Worm (Caenorhabditis elegans) whole organism, L3 larva: ENCODE measurements around the gene T22F3.12.

Experiments used
- ZK546.5 ChIP-seq: sonication (generic microtip); optimal IDR thresholded peaks from 2 replicates; lab custom pipeline; 2017; ENCODE audit warnings: missing biosample characterization, missing genetic modification characterization
- aly-2 ChIP-seq: fragments of 150-350 bp; optimal IDR thresholded peaks from 2 replicates; lab custom pipeline; 2014; ENCODE audit warnings: missing biosample characterization, missing genetic modification characterization
- ama-1 ChIP-seq: fragments of 150-350 bp; optimal IDR thresholded peaks from 2 replicates; lab custom pipeline; 2018
- ceh-16 ChIP-seq: sonication (generic microtip); optimal IDR thresholded peaks from 2 replicates; lab custom pipeline; 2017; ENCODE audit warnings: missing biosample characterization, missing genetic modification characterization
- ceh-28 ChIP-seq: fragments of 150-350 bp; optimal IDR thresholded peaks from 2 replicates; lab custom pipeline; 2014; ENCODE audit warnings: missing biosample characterization, missing genetic modification reagents, missing genetic modification characterization
- ceh-82 ChIP-seq: fragments of 150-350 bp; optimal IDR thresholded peaks from 2 replicates; lab custom pipeline; 2014; ENCODE audit warnings: missing biosample characterization, missing genetic modification characterization
- ceh-9 ChIP-seq: sonication (generic microtip); optimal IDR thresholded peaks from 2 replicates; lab custom pipeline; 2018; ENCODE audit warnings: missing biosample characterization, missing genetic modification characterization
- elt-2 ChIP-seq: sonication (generic microtip); optimal IDR thresholded peaks from 2 replicates; lab custom pipeline; 2016; ENCODE audit warnings: missing genetic modification reagents, mild to moderate bottlenecking, missing genetic modification characterization, missing compliant biosample characterization
- eor-1 ChIP-seq, 2 experiments: fragments of 150-350 bp; optimal IDR thresholded peaks; 2 replicates each; lab custom pipeline; 2014 to 2018; ENCODE audit warnings: missing biosample characterization in 2 of 2, missing genetic modification characterization in 2 of 2
- fkh-10 ChIP-seq: sonication (generic microtip); optimal IDR thresholded peaks from 2 replicates; lab custom pipeline; 2017; ENCODE audit warnings: missing biosample characterization, missing genetic modification reagents, missing genetic modification characterization
- fos-1 ChIP-seq: fragments of 150-350 bp; optimal IDR thresholded peaks from 2 replicates; lab custom pipeline; 2014; ENCODE audit warnings: missing biosample characterization, missing genetic modification characterization
- lin-15B ChIP-seq: fragments of 150-350 bp; optimal IDR thresholded peaks from 2 replicates; lab custom pipeline; 2014; ENCODE audit warnings: missing biosample characterization, missing genetic modification characterization
- lin-39 ChIP-seq: fragments of 150-350 bp; optimal IDR thresholded peaks from 2 replicates; lab custom pipeline; 2018; ENCODE audit warnings: missing biosample characterization, missing genetic modification reagents, missing genetic modification characterization
- mdl-1 ChIP-seq: fragments of 150-350 bp; optimal IDR thresholded peaks from 2 replicates; lab custom pipeline; 2014; ENCODE audit warnings: missing biosample characterization, missing genetic modification characterization
- mml-1 ChIP-seq: fragments of 150-350 bp; sonication (generic microtip); optimal IDR thresholded peaks from 3 replicates; lab custom pipeline; 2014; ENCODE audit warnings: missing biosample characterization, missing genetic modification characterization
- nfya-1 ChIP-seq: sonication (generic microtip); optimal IDR thresholded peaks from 2 replicates; lab custom pipeline; 2017; ENCODE audit warnings: missing genetic modification characterization, mild to moderate bottlenecking, missing compliant biosample characterization, antibody characterized with exemption, moderate library complexity; ENCODE audit not compliant: insufficient read depth
- nhr-11 ChIP-seq: fragments of 150-350 bp; optimal IDR thresholded peaks from 2 replicates; lab custom pipeline; 2014; ENCODE audit warnings: missing biosample characterization, missing genetic modification characterization
- nhr-12 ChIP-seq: fragments of 150-350 bp; optimal IDR thresholded peaks from 2 replicates; lab custom pipeline; 2014; ENCODE audit warnings: missing biosample characterization, missing genetic modification characterization
- nhr-23 ChIP-seq: fragments of 150-350 bp; optimal IDR thresholded peaks from 2 replicates; lab custom pipeline; 2014; ENCODE audit warnings: missing biosample characterization, missing genetic modification reagents, missing genetic modification characterization
- nhr-237 ChIP-seq: fragments of 150-350 bp; optimal IDR thresholded peaks from 2 replicates; lab custom pipeline; 2014; ENCODE audit warnings: missing biosample characterization, missing genetic modification characterization
- nhr-28 ChIP-seq: fragments of 150-350 bp; optimal IDR thresholded peaks from 2 replicates; lab custom pipeline; 2014; ENCODE audit warnings: missing biosample characterization, missing genetic modification characterization
- nhr-43 ChIP-seq: sonication (generic microtip); optimal IDR thresholded peaks from 2 replicates; lab custom pipeline; 2016; ENCODE audit warnings: mild to moderate bottlenecking, missing genetic modification characterization, missing compliant biosample characterization; ENCODE audit not compliant: poor library complexity, severe bottlenecking
- nhr-67 ChIP-seq: fragments of 150-350 bp; optimal IDR thresholded peaks from 2 replicates; lab custom pipeline; 2014; ENCODE audit warnings: missing biosample characterization, missing genetic modification characterization
- nhr-77 ChIP-seq: fragments of 150-350 bp; optimal IDR thresholded peaks from 2 replicates; lab custom pipeline; 2014; ENCODE audit warnings: missing biosample characterization, missing genetic modification characterization
- pqm-1 ChIP-seq: fragments of 150-350 bp; optimal IDR thresholded peaks from 2 replicates; lab custom pipeline; 2017; ENCODE audit warnings: missing biosample characterization, missing genetic modification characterization, inconsistent platforms
- sea-2 ChIP-seq: fragments of 150-350 bp; sonication (generic microtip); optimal IDR thresholded peaks from 4 replicates; lab custom pipeline; 2014; ENCODE audit warnings: missing biosample characterization, missing genetic modification reagents, missing genetic modification characterization
- tbx-2 ChIP-seq: sonication (generic microtip); optimal IDR thresholded peaks from 2 replicates; lab custom pipeline; 2016; ENCODE audit warnings: mild to moderate bottlenecking, missing genetic modification characterization, missing compliant biosample characterization
- unc-39 ChIP-seq: sonication (generic microtip); optimal IDR thresholded peaks from 4 replicates; lab custom pipeline; 2017; ENCODE audit warnings: missing biosample characterization, missing genetic modification characterization
- unc-62 ChIP-seq: fragments of 150-350 bp; sonication (generic microtip); optimal IDR thresholded peaks from 4 replicates; lab custom pipeline; 2014; ENCODE audit warnings: missing biosample characterization, missing genetic modification reagents, missing genetic modification characterization

Gene T22F3.12

ce11 chrV:3555986-3556385, 36.0 kb downstream of the T22F3.12 start, which contains the start of gene grl-30:
TSS of gene grl-30 (plus strand) at chrV:3556286.
- TF ChIP-seq lin-39 (tag; lab: Kevin White, UChicago): no peak

ce11 chrV:3554869-3555268, 37.1 kb downstream of the T22F3.12 start, which contains the start of gene grl-29:
TSS of gene grl-29 (minus strand) at chrV:3555236.
- no peak for TF ChIP-seq fos-1 (tag; lab: Kevin White, UChicago)
- TF ChIP-seq ceh-28 (tag; lab: Kevin White, UChicago): no peak
- no peak for TF ChIP-seq ama-1
- no peak for TF ChIP-seq ceh-9 (tag; lab: Kevin White, UChicago)

- TF ChIP-seq fos-1 (tag; lab: Kevin White, UChicago) (no peak), nhr-11 (tag; lab: Kevin White, UChicago) (no peak), ceh-9 (tag; lab: Kevin White, UChicago) (no peak), nhr-23 (no peak), sea-2 (GFP tag; lab: Kevin White, UChicago) (no peak), elt-2 (tag; lab: Kevin White, UChicago) (peak; percentile 78), nhr-43 (no peak), pqm-1 (tag; lab: Kevin White, UChicago) (peak; percentile 17)
These were observed 39.1 kb downstream of the T22F3.12 start, which contains the start of gene T24A6.20 for ce11 chrV:3552740-3553469. TSS of gene T24A6.20 (plus strand) at chrV:3553134.

- TF ChIP-seq nhr-43: no peak
- TF ChIP-seq nhr-12 (tag; lab: Kevin White, UChicago): no peak
- no peak for TF ChIP-seq mml-1 (tag; lab: Kevin White, UChicago)
- no peak for TF ChIP-seq unc-39 (tag; lab: Kevin White, UChicago)
- TF ChIP-seq unc-62: no peak
- no peak for TF ChIP-seq eor-1 (tag; optimal IDR thresholded peaks at IDR 0.05; lab: Kevin White, UChicago)
- TF ChIP-seq nhr-77 (tag; lab: Kevin White, UChicago): no peak
- TF ChIP-seq nfya-1 (tag; lab: Kevin White, UChicago): no peak
- TF ChIP-seq ceh-82 (tag; lab: Kevin White, UChicago): no peak
- no peak for TF ChIP-seq ceh-28 (tag; lab: Kevin White, UChicago)
- TF ChIP-seq ceh-16 (tag; lab: Kevin White, UChicago): no peak
- TF ChIP-seq fkh-10 (GFP tag; lab: Kevin White, UChicago): no peak
These were observed 40.2 kb downstream of the T22F3.12 start, which contains the start of gene grl-28 for ce11 chrV:3551765-3552164. TSS of gene grl-28 (minus strand) at chrV:3551865.

- no peak for TF ChIP-seq nhr-67 (tag; lab: Kevin White, UChicago)
- no peak for TF ChIP-seq ceh-9 (tag; lab: Kevin White, UChicago)
These were observed 42.4 kb downstream of the T22F3.12 start, which contains the start of gene sri-21 for ce11 chrV:3549553-3549952. TSS of gene sri-21 (plus strand) at chrV:3549853.

- no peak for TF ChIP-seq ceh-82 (tag; lab: Kevin White, UChicago)
- TF ChIP-seq unc-62: no peak
- no peak for TF ChIP-seq aly-2 (tag; lab: Kevin White, UChicago)
These were observed 43.2 kb downstream of the T22F3.12 start, which contains the start of gene srw-130 for ce11 chrV:3548798-3549197. TSS of gene srw-130 (minus strand) at chrV:3548898.

ce11 chrV:3546517-3546916, 45.5 kb downstream of the T22F3.12 start, which contains the start of gene srbc-68:
TSS of gene srbc-68 (minus strand) at chrV:3546617.
- TF ChIP-seq mdl-1: no peak
- TF ChIP-seq lin-15B (tag; lab: Kevin White, UChicago): no peak
- no peak for TF ChIP-seq unc-62
- TF ChIP-seq nhr-11 (tag; lab: Kevin White, UChicago): no peak
- TF ChIP-seq ZK546.5 (tag; lab: Kevin White, UChicago): no peak
- no peak for TF ChIP-seq aly-2 (tag; lab: Kevin White, UChicago)
- no peak for TF ChIP-seq nfya-1 (tag; lab: Kevin White, UChicago)
- TF ChIP-seq nhr-67 (tag; lab: Kevin White, UChicago): no peak
- no peak for TF ChIP-seq tbx-2 (tag; lab: Kevin White, UChicago)
- TF ChIP-seq nhr-28 (tag; lab: Kevin White, UChicago): no peak
- no peak for TF ChIP-seq nhr-237
- no peak for TF ChIP-seq ceh-28 (tag; lab: Kevin White, UChicago)
